Worm (Caenorhabditis elegans): ENCODE measurements around the gene tag-281.

- no peak for TF ChIP-seq snpc-4 (tag; optimal IDR thresholded peaks at IDR 0.05)
- TF ChIP-seq lin-13 (tag; optimal IDR thresholded peaks at IDR 0.05) = no peak
- TF ChIP-seq ces-1 (GFP tag; optimal IDR thresholded peaks at IDR 0.05) = no peak
- TF ChIP-seq nhr-237 (tag; optimal IDR thresholded peaks at IDR 0.05) = no peak
- TF ChIP-seq pha-4 (tag; optimal IDR thresholded peaks at IDR 0.05) = no peak
- no peak for TF ChIP-seq mls-2 (tag; optimal IDR thresholded peaks at IDR 0.05)
Measured at ce11 chrII:12420486-12420885, 39.1 kb upstream of the tag-281 start, which contains the start of gene sre-26.
